Worm (Caenorhabditis elegans) whole organism, mixed stage, embryonic: ENCODE measurements around the gene math-19.

Experiments
- drap-1 ChIP-seq: fragments of 200-800 bp; sonication (Bioruptor generic); optimal IDR thresholded peaks from 3 replicates; lab custom pipeline; 2018; ENCODE audit warnings: mild to moderate bottlenecking, missing genetic modification characterization, missing compliant biosample characterization
- flh-1 ChIP-seq: fragments of 200-800 bp; sonication (Bioruptor generic); optimal IDR thresholded peaks from 2 replicates; lab custom pipeline; 2018; ENCODE audit warnings: mild to moderate bottlenecking, missing genetic modification characterization, moderate library complexity, missing compliant biosample characterization
- hlh-1 ChIP-seq: fragments of 150-350 bp; optimal IDR thresholded peaks from 2 replicates; lab custom pipeline; 2014; ENCODE audit warnings: missing biosample characterization, missing genetic modification reagents, missing genetic modification characterization
- lin-32 ChIP-seq: fragments of 200-800 bp; sonication (Bioruptor generic); optimal IDR thresholded peaks from 2 replicates; lab custom pipeline; 2018; ENCODE audit warnings: mild to moderate bottlenecking, missing genetic modification characterization, missing compliant biosample characterization
- nhr-237 ChIP-seq: fragments of 150-350 bp; optimal IDR thresholded peaks from 2 replicates; lab custom pipeline; 2014; ENCODE audit warnings: missing biosample characterization, missing genetic modification characterization

DNA sequence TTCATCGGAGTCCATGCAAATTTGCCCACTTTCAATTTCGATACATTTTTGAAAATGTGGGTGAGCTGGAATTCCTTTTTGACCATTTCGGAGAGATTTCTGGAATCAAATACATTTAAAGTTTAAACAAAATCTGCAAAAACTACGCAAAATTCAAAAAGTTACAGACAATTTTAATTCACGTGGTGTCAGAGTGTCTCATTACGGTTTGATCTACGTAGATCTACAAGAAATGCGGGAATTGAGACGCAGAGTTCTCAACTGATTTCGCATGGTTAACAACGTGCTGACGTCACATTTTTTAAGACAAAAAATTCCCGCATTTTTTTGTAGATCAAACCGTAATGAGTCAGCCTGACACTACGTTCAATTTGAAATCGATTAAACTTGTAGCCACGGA is 27.9 kb downstream of the math-19 start, which contains the start of gene bath-21:
- TF ChIP-seq lin-32 (GFP tag; lab: Kevin White, UChicago), result no peak
- no peak for TF ChIP-seq drap-1 (GFP tag; lab: Kevin White, UChicago)
- TF ChIP-seq flh-1, result no peak
- TF ChIP-seq hlh-1 (tag; lab: Kevin White, UChicago), result no peak
- TF ChIP-seq nhr-237 (tag; lab: Kevin White, UChicago), result no peak
